Worm (Caenorhabditis elegans): ENCODE data around the gene skr-5.

- TF ChIP-seq xbp-1 (tag; optimal IDR thresholded peaks at IDR 0.05) (no peak), ztf-4 (tag; optimal IDR thresholded peaks at IDR 0.05) (no peak), unc-62 (GFP tag; optimal IDR thresholded peaks at IDR 0.05) (no peak), nhr-76 (tag; optimal IDR thresholded peaks at IDR 0.05) (no peak), jun-1 (tag; optimal IDR thresholded peaks at IDR 0.05) (no peak), nhr-12 (tag; optimal IDR thresholded peaks at IDR 0.05) (no peak), ztf-11 (tag; optimal IDR thresholded peaks at IDR 0.05) (no peak)
Observed at ce11 chrV:17302754-17303153, 44.9 kb upstream of the skr-5 start, which contains the start of gene sri-70.

Data from whole organism, L1 larva.